Fruit fly (Drosophila melanogaster): ENCODE data around the gene dpr2.

DNA sequence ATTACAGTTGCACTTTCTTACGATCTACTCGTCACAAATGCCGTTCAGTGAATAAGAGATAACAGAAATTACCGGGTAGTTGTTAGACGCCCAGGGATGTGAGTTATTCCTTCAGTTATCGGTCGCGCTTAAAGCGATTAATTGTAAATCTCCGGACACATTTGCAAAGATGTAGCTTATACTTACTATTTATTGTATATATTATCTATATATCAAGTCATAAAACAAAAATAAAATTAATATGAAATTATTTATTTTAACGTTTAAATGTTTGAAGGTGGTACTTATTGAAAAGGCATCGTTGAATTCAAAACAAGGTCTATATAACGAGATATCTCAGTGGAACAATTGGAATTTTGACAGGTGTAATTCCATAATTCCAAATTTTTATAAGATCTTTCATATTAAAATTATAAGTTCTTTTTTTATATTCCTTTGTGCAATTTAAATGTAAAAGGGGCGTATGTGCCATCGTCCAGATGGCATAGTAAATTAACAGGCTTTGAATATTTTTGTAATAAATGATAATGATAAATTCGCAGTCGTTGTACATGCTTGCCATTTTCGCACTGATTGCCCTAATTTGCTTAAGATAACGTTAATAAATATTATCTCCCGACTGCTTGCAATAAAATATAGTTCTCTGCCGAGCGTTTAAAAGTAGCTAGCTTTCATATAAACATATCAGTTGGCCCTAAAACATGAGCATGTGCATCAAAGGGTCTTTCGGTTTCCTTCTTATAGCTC, 37.6 kb upstream of the dpr2 start, which contains the start of the genes aub and lectin-33A:
- TF ChIP-seq ovo (GFP tag; optimal IDR thresholded peaks at IDR 0.05) (no peak), bab1 (GFP tag; optimal IDR thresholded peaks at IDR 0.05) (no peak), CG12768 (GFP tag; optimal IDR thresholded peaks at IDR 0.05) (no peak), kay (GFP tag; ENCODE audit: borderline replicate concordance) (no peak), CG7101 (tag; optimal IDR thresholded peaks at IDR 0.05) (no peak)

Measured in whole organism, adult.